Worm (Caenorhabditis elegans) whole organism, young adult: ENCODE data around the gene C13A10.1.

ENCODE experiments used
- ama-1 ChIP-seq, 3 experiments: fragments of 150-350 bp in 1 of 3; sonication (generic microtip) in 2 of 3; optimal IDR thresholded peaks; 2 replicates each; lab custom pipeline; 2014 to 2018; ENCODE audit warnings: missing biosample characterization in 2 of 3, missing genetic modification characterization in 2 of 3, missing genetic modification reagents in 2 of 3
- aptf-2 ChIP-seq: fragments of 200-800 bp; sonication (Bioruptor generic); conservative IDR thresholded peaks from 2 replicates; pipeline ENCODE4 v1.3.6; 2022; ENCODE audit warnings: missing genetic modification reagents, missing genetic modification characterization, missing compliant biosample characterization
- bed-2 ChIP-seq: fragments of 200-800 bp; sonication (Bioruptor generic); IDR thresholded peaks from 2 replicates; pipeline ENCODE4 v1.3.6; 2022; ENCODE audit warnings: missing genetic modification reagents, missing genetic modification characterization, missing compliant biosample characterization
- dpl-1 ChIP-seq: fragments of 150-350 bp; optimal IDR thresholded peaks from 2 replicates; lab custom pipeline; 2014; ENCODE audit warnings: missing biosample characterization, missing genetic modification reagents, missing genetic modification characterization
- fkh-3 ChIP-seq: sonication (generic microtip); optimal IDR thresholded peaks from 2 replicates; lab custom pipeline; 2016; ENCODE audit warnings: mild to moderate bottlenecking, missing genetic modification characterization, missing compliant biosample characterization
- let-607 ChIP-seq, 2 experiments: fragments of 200-800 bp in 1 of 2; sonication (Bioruptor generic) in 1 of 2; sonication (generic microtip) in 1 of 2; optimal IDR thresholded peaks; 2 replicates each; lab custom pipeline; 2016 to 2018; ENCODE audit warnings: mild to moderate bottlenecking in 2 of 2, missing compliant biosample characterization in 2 of 2, missing genetic modification characterization in 2 of 2, moderate library complexity in 2 of 2, missing genotype in 1 of 2
- madf-10 ChIP-seq: sonication (generic microtip); optimal IDR thresholded peaks from 2 replicates; lab custom pipeline; 2016; ENCODE audit warnings: mild to moderate bottlenecking, missing genetic modification characterization, missing compliant biosample characterization
- nfya-1 ChIP-seq: sonication (generic microtip); optimal IDR thresholded peaks from 2 replicates; lab custom pipeline; 2017; ENCODE audit warnings: antibody characterized with exemption, missing compliant biosample characterization, missing genetic modification characterization, borderline replicate concordance; ENCODE audit not compliant: insufficient read depth
- pha-4 ChIP-seq: fragments of 150-350 bp; sonication (generic microtip); optimal IDR thresholded peaks from 2 replicates; lab custom pipeline; 2014; ENCODE audit warnings: missing biosample characterization, missing genetic modification reagents, missing genetic modification characterization
- snpc-4 ChIP-seq, 5 experiments: fragments of 150-350 bp in 1 of 5; sonication (generic microtip) in 4 of 5; optimal IDR thresholded peaks; 2 replicates each; lab custom pipeline; 2014 to 2018; ENCODE audit warnings: missing genetic modification characterization in 5 of 5, missing biosample characterization in 3 of 5, antibody characterized with exemption in 2 of 5, mild to moderate bottlenecking in 2 of 5, missing compliant biosample characterization in 2 of 5, missing genotype in 2 of 5, moderate library complexity in 2 of 5, missing genetic modification reagents in 1 of 5
- tlf-1 ChIP-seq: fragments of 200-800 bp; sonication (Bioruptor generic); optimal IDR thresholded peaks from 2 replicates; lab custom pipeline; 2018; ENCODE audit warnings: mild to moderate bottlenecking, missing genetic modification characterization, missing compliant biosample characterization
- ztf-25 ChIP-seq: fragments of 200-800 bp; sonication (Bioruptor generic); IDR thresholded peaks from 2 replicates; pipeline ENCODE4 v1.3.6; 2022; ENCODE audit warnings: missing genetic modification reagents, missing genetic modification characterization, missing compliant biosample characterization

DNA sequence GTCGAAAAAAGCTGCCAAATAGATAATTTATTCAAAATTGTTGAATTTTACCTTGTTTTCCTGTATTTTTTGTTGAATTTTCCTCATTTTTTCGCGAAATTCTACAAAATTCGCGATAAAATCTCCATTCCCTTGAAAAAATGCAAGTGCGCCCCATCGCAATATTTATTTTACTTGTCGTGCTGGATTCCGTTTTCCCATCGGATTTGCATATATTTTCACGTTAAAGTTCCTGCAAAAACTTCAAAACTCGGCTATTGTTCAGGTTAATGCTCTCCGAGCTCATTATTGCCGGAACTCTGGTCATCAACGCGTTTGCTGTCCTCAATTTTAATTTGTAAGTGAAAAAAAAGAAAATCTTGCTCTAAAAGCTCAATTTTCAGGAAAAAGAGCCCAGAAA, 47.6 kb upstream of the C13A10.1 start, which contains the start of the genes Y51H7C.41 and cogc-4:
- TF ChIP-seq madf-10 (no peak), let-607 (tag; optimal IDR thresholded peaks at IDR 0.05; lab: Kevin White, UChicago) (no peak), dpl-1 (GFP tag; lab: Kevin White, UChicago) (no peak), nfya-1 (no peak), snpc-4 (GFP tag; optimal IDR thresholded peaks at IDR 0.05; lab: Kevin White, UChicago) (no peak), snpc-4 (tag; optimal IDR thresholded peaks at IDR 0.05; lab: Kevin White, UChicago) (no peak), bed-2 (GFP tag; lab: Robert Waterston, UW) (no peak), pha-4 (tag; lab: Kevin White, UChicago) (no peak), ama-1 (optimal IDR thresholded peaks at IDR 0.05; lab: Kevin White, UChicago) (no peak), ama-1 (GFP tag; optimal IDR thresholded peaks at IDR 0.05; lab: Kevin White, UChicago) (no peak), tlf-1 (GFP tag; lab: Kevin White, UChicago) (no peak), fkh-3 (tag; lab: Kevin White, UChicago) (no peak), aptf-2 (GFP tag; lab: Robert Waterston, UW) (no peak), ztf-25 (no peak)
